Worm (Caenorhabditis elegans) whole organism, L2 larva: ENCODE data around the gene F13A2.2.

Source experiments
- ama-1 ChIP-seq: fragments of 150-350 bp; optimal IDR thresholded peaks from 2 replicates; lab custom pipeline; 2018; ENCODE audit warnings: inconsistent platforms
- ceh-82 ChIP-seq: fragments of 150-350 bp; optimal IDR thresholded peaks from 2 replicates; lab custom pipeline; 2014; ENCODE audit warnings: missing biosample characterization, missing genetic modification characterization
- fos-1 ChIP-seq: fragments of 150-350 bp; optimal IDR thresholded peaks from 2 replicates; lab custom pipeline; 2014; ENCODE audit warnings: missing biosample characterization, missing genetic modification characterization
- nhr-25 ChIP-seq: fragments of 150-350 bp; sonication (generic microtip); optimal IDR thresholded peaks from 3 replicates; lab custom pipeline; 2014; ENCODE audit warnings: missing biosample characterization, missing genetic modification characterization
- nhr-77 ChIP-seq: fragments of 150-350 bp; optimal IDR thresholded peaks from 2 replicates; lab custom pipeline; 2014; ENCODE audit warnings: missing biosample characterization, missing genetic modification characterization
- snpc-4 ChIP-seq: fragments of 150-350 bp; optimal IDR thresholded peaks from 2 replicates; lab custom pipeline; 2014; ENCODE audit warnings: missing biosample characterization, missing genetic modification characterization

DNA sequence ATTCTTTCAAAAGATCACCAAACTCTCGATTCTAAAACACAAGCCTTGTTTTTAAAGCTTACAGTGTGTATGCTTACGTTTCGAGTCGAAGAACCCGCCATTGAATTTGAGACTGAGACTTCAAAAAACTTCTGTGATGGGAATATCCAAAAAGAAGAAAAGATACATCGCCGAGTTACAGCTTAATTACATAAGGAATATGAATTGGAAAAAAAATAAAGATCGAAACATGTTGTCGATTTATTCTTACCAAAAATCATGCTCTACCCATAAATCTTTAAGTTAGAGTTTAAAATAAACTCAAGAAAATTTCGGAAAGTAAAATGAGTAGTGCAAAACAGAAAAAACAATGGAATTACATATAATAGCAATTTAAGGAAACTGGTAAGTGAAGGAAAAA lies 1.8 kb upstream of the F13A2.2 start, which contains the start of gene F13A2.10:
- TF ChIP-seq ama-1 (no peak), ceh-82 (tag; lab: Kevin White, UChicago) (no peak), nhr-77 (no peak), snpc-4 (no peak), fos-1 (tag; lab: Kevin White, UChicago) (no peak), nhr-25 (no peak)
